Worm (Caenorhabditis elegans) whole organism, L1 larva: ENCODE data around the gene coh-3.

Experiments used
- C34B4.2 ChIP-seq: sonication (generic microtip); optimal IDR thresholded peaks from 2 replicates; lab custom pipeline; 2017; ENCODE audit warnings: mild to moderate bottlenecking, missing genetic modification characterization, missing compliant biosample characterization
- ama-1 ChIP-seq: fragments of 150-350 bp; optimal IDR thresholded peaks from 2 replicates; lab custom pipeline; 2014
- blmp-1 ChIP-seq: fragments of 150-350 bp; optimal IDR thresholded peaks from 2 replicates; lab custom pipeline; 2014; ENCODE audit warnings: missing biosample characterization, missing genetic modification characterization
- dpl-1 ChIP-seq, 3 experiments: fragments of 150-350 bp in 2 of 3; sonication (generic microtip) in 1 of 3; optimal IDR thresholded peaks; 2 replicates each; lab custom pipeline; 2014 to 2017; ENCODE audit warnings: missing biosample characterization in 3 of 3, missing genetic modification characterization in 3 of 3, missing genetic modification reagents in 3 of 3
- fos-1 ChIP-seq: fragments of 150-350 bp; optimal IDR thresholded peaks from 2 replicates; lab custom pipeline; 2014; ENCODE audit warnings: missing biosample characterization, missing genetic modification characterization
- jun-1 ChIP-seq: fragments of 150-350 bp; optimal IDR thresholded peaks from 2 replicates; lab custom pipeline; 2014; ENCODE audit warnings: missing biosample characterization, missing genetic modification reagents, missing genetic modification characterization
- mep-1 ChIP-seq: fragments of 150-350 bp; optimal IDR thresholded peaks from 2 replicates; lab custom pipeline; 2014; ENCODE audit warnings: missing biosample characterization, missing genetic modification characterization
- nhr-11 ChIP-seq: fragments of 150-350 bp; optimal IDR thresholded peaks from 2 replicates; lab custom pipeline; 2014; ENCODE audit warnings: missing biosample characterization, missing genetic modification characterization
- nhr-237 ChIP-seq: fragments of 150-350 bp; optimal IDR thresholded peaks from 2 replicates; lab custom pipeline; 2014; ENCODE audit warnings: missing biosample characterization, missing genetic modification characterization

ce11 chrV:14423268-14423667 lies 34.0 kb upstream of the coh-3 start, which contains the start of gene rpoa-12:
- no peak for TF ChIP-seq jun-1 (tag; lab: Kevin White, UChicago)
- no peak for TF ChIP-seq nhr-11 (tag; lab: Kevin White, UChicago)
- no peak for TF ChIP-seq C34B4.2 (tag; lab: Kevin White, UChicago)
- no peak for TF ChIP-seq nhr-237 (tag; lab: Kevin White, UChicago)
- no peak for TF ChIP-seq blmp-1 (tag; lab: Kevin White, UChicago)
- no peak for TF ChIP-seq fos-1 (tag; lab: Kevin White, UChicago)
- TF ChIP-seq dpl-1 (GFP tag; optimal IDR thresholded peaks at IDR 0.05; lab: Kevin White, UChicago) = peak; percentile 37 to 51 (median 38)
- TF ChIP-seq mep-1 (tag; lab: Kevin White, UChicago) = no peak
- no peak for TF ChIP-seq ama-1 (lab: Kevin White, UChicago)
